Worm (Caenorhabditis elegans) whole organism, midembryonic: ENCODE measurements around the gene F20D6.11.

Experiments used
- T22C8.4 ChIP-seq: fragments of 200-800 bp; sonication (Bioruptor generic); IDR thresholded peaks from 2 replicates; pipeline ENCODE4 v1.3.6; 2022; ENCODE audit warnings: missing genetic modification characterization, missing compliant biosample characterization
- cog-1 ChIP-seq: sonication (generic microtip); optimal IDR thresholded peaks from 2 replicates; lab custom pipeline; 2016; ENCODE audit warnings: missing genetic modification characterization, missing compliant biosample characterization
- flt-1 ChIP-seq: fragments of 200-800 bp; sonication (Bioruptor generic); IDR thresholded peaks from 2 replicates; pipeline ENCODE4 v1.3.6; 2022; ENCODE audit warnings: missing genetic modification characterization, missing compliant biosample characterization
- klf-2 ChIP-seq: fragments of 200-800 bp; sonication (Bioruptor generic); conservative IDR thresholded peaks from 2 replicates; pipeline ENCODE4 v1.3.6; 2022; ENCODE audit warnings: missing genetic modification reagents, missing genetic modification characterization, missing compliant biosample characterization
- med-1 ChIP-seq: sonication (generic microtip); optimal IDR thresholded peaks from 2 replicates; lab custom pipeline; 2017; ENCODE audit warnings: missing genetic modification characterization, mild to moderate bottlenecking, missing compliant biosample characterization, antibody characterized with exemption, missing genetic modification reagents; ENCODE audit not compliant: insufficient read depth
- ref-1 ChIP-seq: fragments of 200-800 bp; sonication (Bioruptor generic); conservative IDR thresholded peaks from 2 replicates; pipeline ENCODE4 v1.3.6; 2022; ENCODE audit warnings: missing genetic modification reagents, missing genetic modification characterization, missing compliant biosample characterization
- tab-1 ChIP-seq: fragments of 200-800 bp; sonication (Bioruptor generic); IDR thresholded peaks from 2 replicates; pipeline ENCODE4 v1.3.6; 2022; ENCODE audit warnings: missing genetic modification characterization, missing compliant biosample characterization
- ztf-23 ChIP-seq: fragments of 200-800 bp; sonication (Bioruptor generic); IDR thresholded peaks from 2 replicates; pipeline ENCODE4 v1.3.6; 2022; ENCODE audit warnings: missing genetic modification reagents, missing genetic modification characterization, missing compliant biosample characterization
- ztf-29 ChIP-seq: fragments of 200-800 bp; sonication (Bioruptor generic); IDR thresholded peaks from 2 replicates; pipeline ENCODE4 v1.3.6; 2022; ENCODE audit warnings: missing genetic modification reagents, missing genetic modification characterization, missing compliant biosample characterization

F20D6.11 gene

DNA sequence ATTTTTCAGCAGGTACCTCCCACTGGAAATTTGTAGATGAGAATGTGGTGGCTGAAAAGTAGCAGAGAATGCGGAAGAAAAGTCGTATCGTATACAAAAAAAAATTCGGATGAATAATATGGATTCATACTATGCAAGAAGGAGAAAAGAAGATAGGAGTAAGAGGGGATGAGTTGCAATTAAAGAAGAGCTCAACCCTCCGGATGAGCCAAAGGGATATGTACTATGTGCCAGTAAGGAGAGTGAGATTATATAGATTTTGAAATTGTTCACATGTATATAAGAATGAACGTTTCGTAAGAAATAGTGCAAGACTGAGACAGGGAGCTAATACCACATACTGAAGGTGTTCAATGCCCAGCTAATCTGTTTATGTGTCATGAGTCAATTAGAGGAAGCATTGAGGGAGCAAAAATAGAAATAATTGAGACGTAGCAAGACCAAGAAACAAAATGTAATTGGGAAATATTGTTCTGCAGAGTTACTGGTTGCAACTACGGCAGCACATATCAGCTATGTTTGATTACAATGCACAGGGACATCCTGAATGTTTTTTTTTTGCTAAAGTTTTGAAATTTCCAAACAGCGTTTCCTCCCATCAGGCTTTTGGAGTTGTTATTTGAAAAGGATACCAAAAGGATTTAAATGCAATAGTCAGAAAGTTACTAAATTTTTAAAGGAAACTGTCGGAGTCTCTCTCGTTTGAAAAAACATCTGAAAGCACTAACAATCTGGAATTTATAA is 30.5 kb downstream of the F20D6.11 start, which contains the start of gene F20D6.8:
Gene F20D6.8 (minus strand): TSS at position 51 of the 744 bp plus-strand sequence.
- TF ChIP-seq med-1 (GFP tag; lab: Kevin White, UChicago) = no peak
- TF ChIP-seq flt-1 (GFP tag; lab: Robert Waterston, UW) = no peak
- TF ChIP-seq ref-1 (GFP tag; lab: Robert Waterston, UW) = no peak

- TF ChIP-seq T22C8.4 (GFP tag; lab: Robert Waterston, UW) (no peak), flt-1 (GFP tag; lab: Robert Waterston, UW) (no peak), cog-1 (tag; lab: Kevin White, UChicago) (no peak), med-1 (GFP tag; lab: Kevin White, UChicago) (no peak), tab-1 (GFP tag; lab: Robert Waterston, UW) (no peak), ref-1 (GFP tag; lab: Robert Waterston, UW) (no peak), ztf-29 (GFP tag; lab: Robert Waterston, UW) (no peak), ztf-23 (no peak), klf-2 (GFP tag; lab: Robert Waterston, UW) (no peak)
These were observed 35.7 kb downstream of the F20D6.11 start for ce11 chrV:8163199-8163598.

DNA sequence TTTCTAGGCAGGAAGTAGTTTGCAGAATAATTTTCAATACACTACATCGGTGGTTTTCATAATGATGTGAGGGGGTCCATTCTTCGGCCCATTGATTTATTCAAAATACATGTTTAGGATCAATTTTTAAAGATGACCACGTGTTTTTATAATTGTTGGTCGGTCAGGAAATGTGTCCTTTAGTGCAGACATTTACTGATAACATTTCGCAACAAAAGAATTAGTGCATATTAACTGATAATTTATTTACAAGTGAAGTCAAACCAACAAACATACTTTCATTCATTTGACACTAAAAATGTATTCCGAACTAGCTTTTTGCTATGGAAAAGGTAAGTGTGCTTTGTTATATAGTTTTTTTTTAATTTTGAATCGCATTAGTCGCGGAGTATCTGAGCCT is 37.2 kb downstream of the F20D6.11 start, which contains the start of gene F20D6.5:
Gene F20D6.5 (plus strand): TSS at position 259 of the 400 bp plus-strand sequence.
- no peak for TF ChIP-seq klf-2 (GFP tag; lab: Robert Waterston, UW)
- no peak for TF ChIP-seq ztf-23
- TF ChIP-seq ztf-29 (GFP tag; lab: Robert Waterston, UW) = no peak

- TF ChIP-seq cog-1 (tag; lab: Kevin White, UChicago) (no peak), ztf-23 (no peak), klf-2 (GFP tag; lab: Robert Waterston, UW) (no peak), ztf-29 (GFP tag; lab: Robert Waterston, UW) (no peak), med-1 (GFP tag; lab: Kevin White, UChicago) (no peak), ref-1 (GFP tag; lab: Robert Waterston, UW) (no peak), tab-1 (GFP tag; lab: Robert Waterston, UW) (no peak)
These were observed 39.3 kb downstream of the F20D6.11 start, which contains the start of gene F20D6.6 for ce11 chrV:8159629-8160028. F20D6.6 (plus strand) TSS chrV:8159929.

- TF ChIP-seq klf-2 (GFP tag; lab: Robert Waterston, UW) = no peak
- TF ChIP-seq cog-1 (tag; lab: Kevin White, UChicago) = no peak
These were observed 41.4 kb downstream of the F20D6.11 start, which contains the start of gene sul-2 for ce11 chrV:8157446-8157845. sul-2 (plus strand) TSS chrV:8157746.

- TF ChIP-seq klf-2 (GFP tag; lab: Robert Waterston, UW) = no peak
- no peak for TF ChIP-seq cog-1 (tag; lab: Kevin White, UChicago)
- TF ChIP-seq tab-1 (GFP tag; lab: Robert Waterston, UW) = no peak
- no peak for TF ChIP-seq ref-1 (GFP tag; lab: Robert Waterston, UW)
- no peak for TF ChIP-seq ztf-23
- no peak for TF ChIP-seq med-1 (GFP tag; lab: Kevin White, UChicago)
- TF ChIP-seq ztf-29 (GFP tag; lab: Robert Waterston, UW) = no peak
- TF ChIP-seq flt-1 (GFP tag; lab: Robert Waterston, UW) = no peak
- no peak for TF ChIP-seq T22C8.4 (GFP tag; lab: Robert Waterston, UW)
These were observed 43.2 kb downstream of the F20D6.11 start for ce11 chrV:8155743-8156142.
